Fruit fly (Drosophila melanogaster): Measurements from ENCODE around the gene Nemp.

Nemp gene

dm6 chrX:16692325-16692724 lies 37.5 kb upstream of the Nemp start (continued):
- TF ChIP-seq Aef1 (GFP tag; IDR thresholded peaks at IDR 0.05) (no peak), CoRest (tag; optimal IDR thresholded peaks at IDR 0.05) (peak; percentile 52), btn (GFP tag; optimal IDR thresholded peaks at IDR 0.05) (no peak), CkIIα-i1 (GFP tag; IDR thresholded peaks at IDR 0.05) (no peak), disco-r (GFP tag; optimal IDR thresholded peaks at IDR 0.05) (no peak), CG13287 (GFP tag; IDR thresholded peaks at IDR 0.05; ENCODE audit: partially characterized antibody) (no peak), tup (GFP tag; optimal IDR thresholded peaks at IDR 0.05) (no peak), Opbp (GFP tag; IDR thresholded peaks at IDR 0.05; ENCODE audit: partially characterized antibody) (no peak), hbn (GFP tag; IDR thresholded peaks at IDR 0.05; ENCODE audit: partially characterized antibody) (no peak), dati (GFP tag; IDR thresholded peaks at IDR 0.05) (no peak), CG6272 (GFP tag; IDR thresholded peaks at IDR 0.05) (no peak), CG17186 (GFP tag; optimal IDR thresholded peaks at IDR 0.05) (no peak), Blimp-1 (GFP tag; optimal IDR thresholded peaks at IDR 0.05) (no peak), jigr1 (GFP tag; IDR thresholded peaks at IDR 0.05) (no peak), Sry-β (GFP tag; optimal IDR thresholded peaks at IDR 0.05) (no peak), CG6254 (GFP tag; optimal IDR thresholded peaks at IDR 0.05) (no peak), ftz-f1 (GFP tag; optimal IDR thresholded peaks at IDR 0.05) (no peak), CG8388 (GFP tag; optimal IDR thresholded peaks at IDR 0.05) (peak; percentile 13), tin (GFP tag; optimal IDR thresholded peaks at IDR 0.05) (no peak), unpg (GFP tag; optimal IDR thresholded peaks at IDR 0.05) (peak; percentile 5), stwl (tag; optimal IDR thresholded peaks at IDR 0.05) (no peak), vfl (GFP tag; optimal IDR thresholded peaks at IDR 0.05) (no peak), CG2120 (GFP tag; optimal IDR thresholded peaks at IDR 0.05) (peak; percentile 37), ac (GFP tag; optimal IDR thresholded peaks at IDR 0.05) (no peak), Dfd (GFP tag; optimal IDR thresholded peaks at IDR 0.05) (no peak), cwo (GFP tag; optimal IDR thresholded peaks at IDR 0.05) (peak; percentile 3), CrebB (tag; optimal IDR thresholded peaks at IDR 0.05) (no peak), CG7963 (GFP tag; IDR thresholded peaks at IDR 0.05; ENCODE audit: partially characterized antibody) (no peak), CG10654 (GFP tag; optimal IDR thresholded peaks at IDR 0.05) (no peak), Ets65A (GFP tag) (peak; percentile 52), MESR4 (GFP tag; optimal IDR thresholded peaks at IDR 0.05) (no peak), CG7839 (tag; optimal IDR thresholded peaks at IDR 0.05) (peak; percentile 51), NFAT (GFP tag; IDR thresholded peaks at IDR 0.05) (no peak), CG31441 (GFP tag; IDR thresholded peaks at IDR 0.05) (peak; percentile 37; the same call in 1 of the 2 replicates), croc (GFP tag; conservative IDR thresholded peaks at IDR 0.05) (no peak), CG11504 (tag; optimal IDR thresholded peaks at IDR 0.05) (peak; percentile 34), CG3847 (GFP tag; IDR thresholded peaks at IDR 0.05) (0 out of 2 replicates have a peak, but pooled peaks have one; percentile 6), CG15479 (GFP tag; optimal IDR thresholded peaks at IDR 0.05) (no peak), sug (tag; optimal IDR thresholded peaks at IDR 0.05) (peak; percentile 23), Med (GFP tag) (no peak), CG6854 (GFP tag; optimal IDR thresholded peaks at IDR 0.05) (no peak), CG2678 (tag; optimal IDR thresholded peaks at IDR 0.05) (no peak), Dek (tag; optimal IDR thresholded peaks at IDR 0.05) (peak; percentile 18), gem (tag; optimal IDR thresholded peaks at IDR 0.05) (peak; percentile 64), peb (GFP tag; IDR thresholded peaks at IDR 0.05) (no peak), Hey (tag; optimal IDR thresholded peaks at IDR 0.05) (no peak), CG3407 (GFP tag; optimal IDR thresholded peaks at IDR 0.05) (no peak), CG31365 (tag; optimal IDR thresholded peaks at IDR 0.05) (no peak), CG18599 (GFP tag; optimal IDR thresholded peaks at IDR 0.05) (peak; percentile 1), Deaf1 (tag; optimal IDR thresholded peaks at IDR 0.05) (no peak), CG6689 (GFP tag; IDR thresholded peaks at IDR 0.05) (0 out of 2 replicates have a peak, but pooled peaks have one; percentile 8)

All from whole organism, embryonic.